Worm (Caenorhabditis elegans): ENCODE results near the gene K07C11.8.

DNA sequence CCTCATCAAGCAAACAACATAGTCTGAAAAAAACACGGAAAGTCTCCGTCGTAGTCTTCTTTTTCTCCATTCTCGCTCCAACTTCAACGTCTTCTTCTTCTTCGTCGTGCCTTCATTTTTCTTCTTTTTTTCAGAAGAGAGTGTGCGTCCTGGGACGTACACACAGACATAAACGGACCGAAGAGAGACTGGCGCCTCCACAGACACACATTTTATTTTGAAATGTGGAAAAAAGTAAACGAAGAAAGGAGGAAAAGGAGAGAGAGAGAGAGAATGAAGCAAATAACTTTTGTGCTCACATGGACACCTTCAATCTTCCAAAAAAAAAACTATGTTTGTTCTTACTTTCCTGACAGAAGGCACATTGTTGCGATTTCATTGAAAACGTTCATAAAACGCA lies 2.5 kb downstream of the K07C11.8 start:
- TF ChIP-seq W03F9.2 (tag; optimal IDR thresholded peaks at IDR 0.05) (no peak), dao-5 (tag; optimal IDR thresholded peaks at IDR 0.05) (no peak)

Data from whole organism, L4/young adult.